Worm (Caenorhabditis elegans): ENCODE results near the gene C09G4.4.

DNA sequence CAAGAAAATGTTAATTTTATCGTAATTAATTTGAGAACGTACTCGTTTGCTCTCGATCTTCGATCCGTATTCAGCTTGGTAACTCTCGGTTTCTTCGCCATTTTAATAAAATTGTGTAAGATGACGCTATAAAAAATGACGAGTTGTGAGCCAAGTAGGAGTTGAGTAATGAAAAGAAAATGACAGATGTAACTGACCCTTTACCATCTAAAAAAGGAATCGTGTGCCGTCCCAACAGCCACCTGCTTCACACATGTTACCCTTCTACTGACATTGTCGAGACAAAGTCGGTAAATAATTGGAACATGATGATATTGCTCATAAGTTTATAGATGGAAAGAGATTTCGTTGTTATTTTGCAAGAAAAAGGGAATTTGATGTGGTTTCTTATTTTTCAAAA, 33.4 kb upstream of the C09G4.4 start, which contains the start of gene hlh-12:
- TF ChIP-seq W03F9.2 (tag; optimal IDR thresholded peaks at IDR 0.05), result no peak
- no peak for TF ChIP-seq dao-5 (tag; optimal IDR thresholded peaks at IDR 0.05)
